Fruit fly (Drosophila melanogaster): ENCODE results near the gene Sfp24Ba.

The Sfp24Ba gene

DNA sequence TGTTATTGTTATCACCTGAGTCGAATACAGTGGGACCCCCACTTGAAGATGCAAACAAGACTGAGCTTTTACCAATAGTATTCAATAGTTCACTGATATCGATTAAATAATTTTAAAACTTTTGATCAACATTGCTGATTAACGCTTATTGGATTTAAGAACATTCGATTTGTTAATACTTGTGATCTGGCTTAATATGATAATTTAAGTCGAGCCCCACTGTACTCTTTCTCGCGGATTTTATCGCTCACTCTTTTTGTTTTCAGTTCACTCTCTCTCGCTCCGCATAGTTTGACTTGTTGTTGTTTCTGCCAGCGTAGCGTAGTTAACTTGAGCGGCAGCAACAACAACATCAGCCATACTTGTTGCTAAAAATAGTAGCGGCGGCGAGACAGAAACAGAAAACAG lies 12.6 kb downstream of the Sfp24Ba start (continued):
- TF ChIP-seq CG5245 (GFP tag; optimal IDR thresholded peaks at IDR 0.05), result peak; percentile 98
- TF ChIP-seq CTCF (GFP tag; optimal IDR thresholded peaks at IDR 0.05), result peak; percentile 71
- TF ChIP-seq pros (GFP tag; optimal IDR thresholded peaks at IDR 0.05), result peak; percentile 88
- TF ChIP-seq CG12236 (GFP tag; optimal IDR thresholded peaks at IDR 0.05), result peak; percentile 97
- TF ChIP-seq Oaz (GFP tag; IDR thresholded peaks at IDR 0.05), result peak; percentile 95
- peak; percentile 98 for TF ChIP-seq CG4328 (GFP tag; optimal IDR thresholded peaks at IDR 0.05)
- peak; percentile 96 for TF ChIP-seq sens-2 (GFP tag; IDR thresholded peaks at IDR 0.05)
- TF ChIP-seq schlank (tag; optimal IDR thresholded peaks at IDR 0.05), result peak; percentile 98
- TF ChIP-seq CG31224 (GFP tag; IDR thresholded peaks at IDR 0.05), result peak; percentile 95
- TF ChIP-seq CG7357 (GFP tag; IDR thresholded peaks at IDR 0.05), result peak; percentile 92
- peak; percentile 99 for TF ChIP-seq lab (GFP tag; optimal IDR thresholded peaks at IDR 0.05)
- peak; percentile 95 for TF ChIP-seq dimm (GFP tag; IDR thresholded peaks at IDR 0.05)
- peak; percentile 96 to 98 for TF ChIP-seq Hr51 (GFP tag; optimal IDR thresholded peaks at IDR 0.05)
- TF ChIP-seq HLH3B (GFP tag; IDR thresholded peaks at IDR 0.05), result peak; percentile 98
- TF ChIP-seq Kr (GFP tag; optimal IDR thresholded peaks at IDR 0.05), result peak; percentile 80
- peak; percentile 92 for TF ChIP-seq CG10274 (GFP tag; optimal IDR thresholded peaks at IDR 0.05)
- TF ChIP-seq sob (GFP tag; IDR thresholded peaks at IDR 0.05), result peak; percentile 98
- no peak for TF ChIP-seq Bgb (GFP tag; IDR thresholded peaks at IDR 0.05; ENCODE audit: partially characterized antibody)
- TF ChIP-seq Hey (tag; optimal IDR thresholded peaks at IDR 0.05), result peak; percentile 92
- peak; percentile 98 for TF ChIP-seq CG30403 (GFP tag; optimal IDR thresholded peaks at IDR 0.05)
- TF ChIP-seq CG4617 (GFP tag; optimal IDR thresholded peaks at IDR 0.05; ENCODE audit: borderline replicate concordance), result peak; percentile 97
- peak; percentile 91 for TF ChIP-seq TFAM (GFP tag; optimal IDR thresholded peaks at IDR 0.05)
- peak; percentile 98 for TF ChIP-seq Awh (GFP tag; IDR thresholded peaks at IDR 0.05)
- peak; percentile 99 for TF ChIP-seq Xbp1 (GFP tag; optimal IDR thresholded peaks at IDR 0.05)
- peak; percentile 96 for TF ChIP-seq wek (GFP tag; optimal IDR thresholded peaks at IDR 0.05)
- TF ChIP-seq tap (tag; optimal IDR thresholded peaks at IDR 0.05), result peak; percentile 99
- TF ChIP-seq Deaf1 (tag; optimal IDR thresholded peaks at IDR 0.05), result peak; percentile 87
- TF ChIP-seq CG11093 (GFP tag; IDR thresholded peaks at IDR 0.05), result peak; percentile 96
- peak; percentile 98 for TF ChIP-seq E2f1 (GFP tag; IDR thresholded peaks at IDR 0.05)
- peak; percentile 97 for TF ChIP-seq CG8290 (GFP tag; optimal IDR thresholded peaks at IDR 0.05)
- TF ChIP-seq CG8290 (tag; optimal IDR thresholded peaks at IDR 0.05), result peak; percentile 88 to 99
- peak; percentile 99 for TF ChIP-seq CG11695 (GFP tag; IDR thresholded peaks at IDR 0.05)
- TF ChIP-seq H2.0 (GFP tag; IDR thresholded peaks at IDR 0.05), result peak; percentile 97
- TF ChIP-seq CG6254 (GFP tag; optimal IDR thresholded peaks at IDR 0.05), result peak; percentile 96
- peak; percentile 95 for TF ChIP-seq klu (GFP tag; IDR thresholded peaks at IDR 0.05)
- TF ChIP-seq Trl (optimal IDR thresholded peaks at IDR 0.05), result peak; percentile 78 to 89
- TF ChIP-seq Trl (GFP tag; optimal IDR thresholded peaks at IDR 0.05), result peak; percentile 98
- peak; percentile 94 for TF ChIP-seq CG31388 (GFP tag; optimal IDR thresholded peaks at IDR 0.05)
- peak; percentile 96 for TF ChIP-seq jing (GFP tag; optimal IDR thresholded peaks at IDR 0.05)
- TF ChIP-seq dm (GFP tag; optimal IDR thresholded peaks at IDR 0.05), result peak; percentile 96
- TF ChIP-seq her (GFP tag; optimal IDR thresholded peaks at IDR 0.05), result peak; percentile 97
- peak; percentile 97 to 98 for TF ChIP-seq chif (GFP tag; optimal IDR thresholded peaks at IDR 0.05)
- TF ChIP-seq Camta (GFP tag; optimal IDR thresholded peaks at IDR 0.05), result peak; percentile 98
- peak; percentile 95 for TF ChIP-seq sima (GFP tag; optimal IDR thresholded peaks at IDR 0.05)
- peak; percentile 97 for TF ChIP-seq CG14667 (GFP tag; IDR thresholded peaks at IDR 0.05)
- TF ChIP-seq CG2712 (tag; optimal IDR thresholded peaks at IDR 0.05), result peak; percentile 99
- peak; percentile 88 for TF ChIP-seq CG10565 (GFP tag; optimal IDR thresholded peaks at IDR 0.05)
- peak; percentile 95 for TF ChIP-seq tio (GFP tag; optimal IDR thresholded peaks at IDR 0.05)
- TF ChIP-seq ap (GFP tag; IDR thresholded peaks at IDR 0.05), result peak; percentile 96
- TF ChIP-seq HmgD (GFP tag; optimal IDR thresholded peaks at IDR 0.05), result peak; percentile 97
- TF ChIP-seq mirr (GFP tag; optimal IDR thresholded peaks at IDR 0.05), result peak; percentile 99
- TF ChIP-seq zen (tag; optimal IDR thresholded peaks at IDR 0.05), result peak; percentile 95
- peak; percentile 99 for TF ChIP-seq vvl (GFP tag; IDR thresholded peaks at IDR 0.05)
